Worm (Caenorhabditis elegans) whole organism, midembryonic: Measurements from ENCODE around the gene R05D3.12.
A peak's percentile ranks its signal among the peaks of the same experiment; 100 is the strongest.

ENCODE experiments used
- T22C8.4 ChIP-seq: fragments of 200-800 bp; sonication (Bioruptor generic); IDR thresholded peaks from 2 replicates; pipeline ENCODE4 v1.3.6; 2022; ENCODE audit warnings: missing genetic modification characterization, missing compliant biosample characterization
- cog-1 ChIP-seq: sonication (generic microtip); optimal IDR thresholded peaks from 2 replicates; lab custom pipeline; 2016; ENCODE audit warnings: missing genetic modification characterization, missing compliant biosample characterization
- flt-1 ChIP-seq: fragments of 200-800 bp; sonication (Bioruptor generic); IDR thresholded peaks from 2 replicates; pipeline ENCODE4 v1.3.6; 2022; ENCODE audit warnings: missing genetic modification characterization, missing compliant biosample characterization
- klf-2 ChIP-seq: fragments of 200-800 bp; sonication (Bioruptor generic); conservative IDR thresholded peaks from 2 replicates; pipeline ENCODE4 v1.3.6; 2022; ENCODE audit warnings: missing genetic modification reagents, missing genetic modification characterization, missing compliant biosample characterization
- med-1 ChIP-seq: sonication (generic microtip); optimal IDR thresholded peaks from 2 replicates; lab custom pipeline; 2017; ENCODE audit warnings: missing genetic modification characterization, mild to moderate bottlenecking, missing compliant biosample characterization, antibody characterized with exemption, missing genetic modification reagents; ENCODE audit not compliant: insufficient read depth
- ref-1 ChIP-seq: fragments of 200-800 bp; sonication (Bioruptor generic); conservative IDR thresholded peaks from 2 replicates; pipeline ENCODE4 v1.3.6; 2022; ENCODE audit warnings: missing genetic modification reagents, missing genetic modification characterization, missing compliant biosample characterization
- tab-1 ChIP-seq: fragments of 200-800 bp; sonication (Bioruptor generic); IDR thresholded peaks from 2 replicates; pipeline ENCODE4 v1.3.6; 2022; ENCODE audit warnings: missing genetic modification characterization, missing compliant biosample characterization
- ztf-23 ChIP-seq: fragments of 200-800 bp; sonication (Bioruptor generic); IDR thresholded peaks from 2 replicates; pipeline ENCODE4 v1.3.6; 2022; ENCODE audit warnings: missing genetic modification reagents, missing genetic modification characterization, missing compliant biosample characterization
- ztf-29 ChIP-seq: fragments of 200-800 bp; sonication (Bioruptor generic); IDR thresholded peaks from 2 replicates; pipeline ENCODE4 v1.3.6; 2022; ENCODE audit warnings: missing genetic modification reagents, missing genetic modification characterization, missing compliant biosample characterization

Gene R05D3.12

ce11 chrIII:8394374-8395302 lies 13.9 kb downstream of the R05D3.12 start, which contains the start of gene ZK353.10:
ZK353.10 (minus strand) TSS chrIII:8394424.
- no peak for TF ChIP-seq ztf-23
- TF ChIP-seq T22C8.4 (GFP tag; lab: Robert Waterston, UW): no peak
- TF ChIP-seq ztf-29: no peak
- TF ChIP-seq klf-2 (GFP tag; lab: Robert Waterston, UW): no peak
- no peak for TF ChIP-seq tab-1 (GFP tag; lab: Robert Waterston, UW)

- TF ChIP-seq T22C8.4 (GFP tag; lab: Robert Waterston, UW): no peak
- TF ChIP-seq klf-2 (GFP tag; lab: Robert Waterston, UW): no peak
- no peak for TF ChIP-seq flt-1 (GFP tag; lab: Robert Waterston, UW)
- no peak for TF ChIP-seq ztf-29
- TF ChIP-seq ztf-23: no peak
- no peak for TF ChIP-seq tab-1 (GFP tag; lab: Robert Waterston, UW)
- no peak for TF ChIP-seq med-1 (GFP tag; lab: Kevin White, UChicago)
- TF ChIP-seq ref-1: no peak
- no peak for TF ChIP-seq cog-1
Measured at ce11 chrIII:8395685-8396084, 14.9 kb downstream of the R05D3.12 start, which contains the start of gene ZK353.3. ZK353.3 (plus strand) TSS chrIII:8395985.

ce11 chrIII:8398411-8398810 lies 17.7 kb downstream of the R05D3.12 start, which contains the start of gene ZK353.2:
ZK353.2 (plus strand) TSS chrIII:8398711.
- TF ChIP-seq ztf-29 (no peak), ztf-23 (no peak), T22C8.4 (GFP tag; lab: Robert Waterston, UW) (no peak), ref-1 (no peak), flt-1 (GFP tag; lab: Robert Waterston, UW) (no peak), klf-2 (GFP tag; lab: Robert Waterston, UW) (no peak), med-1 (GFP tag; lab: Kevin White, UChicago) (no peak), cog-1 (no peak), tab-1 (GFP tag; lab: Robert Waterston, UW) (no peak)

ce11 chrIII:8400478-8400877 lies 19.7 kb downstream of the R05D3.12 start:
- TF ChIP-seq T22C8.4 (GFP tag; lab: Robert Waterston, UW): no peak
- TF ChIP-seq ref-1: no peak
- no peak for TF ChIP-seq tab-1 (GFP tag; lab: Robert Waterston, UW)
- no peak for TF ChIP-seq ztf-23
- no peak for TF ChIP-seq cog-1
- TF ChIP-seq klf-2 (GFP tag; lab: Robert Waterston, UW): no peak
- TF ChIP-seq ztf-29: no peak

ce11 chrIII:8401887-8402286 lies 21.1 kb downstream of the R05D3.12 start, which contains the start of gene lap-1:
lap-1 (minus strand) TSS chrIII:8401928.
- no peak for TF ChIP-seq tab-1 (GFP tag; lab: Robert Waterston, UW)
- no peak for TF ChIP-seq flt-1 (GFP tag; lab: Robert Waterston, UW)
- no peak for TF ChIP-seq klf-2 (GFP tag; lab: Robert Waterston, UW)
- TF ChIP-seq cog-1: no peak
- no peak for TF ChIP-seq ztf-23

- TF ChIP-seq klf-2 (GFP tag; lab: Robert Waterston, UW) (no peak), flt-1 (GFP tag; lab: Robert Waterston, UW) (no peak), tab-1 (GFP tag; lab: Robert Waterston, UW) (no peak), ztf-23 (no peak), med-1 (GFP tag; lab: Kevin White, UChicago) (no peak), cog-1 (no peak), ztf-29 (no peak), ref-1 (no peak), T22C8.4 (GFP tag; lab: Robert Waterston, UW) (no peak)
Measured at ce11 chrIII:8402633-8403032, 21.9 kb downstream of the R05D3.12 start.

ce11 chrIII:8403507-8403906 lies 22.8 kb downstream of the R05D3.12 start, which contains the start of gene cutc-1:
cutc-1 (minus strand) TSS chrIII:8403607.
- TF ChIP-seq tab-1 (GFP tag; lab: Robert Waterston, UW): no peak
- no peak for TF ChIP-seq med-1 (GFP tag; lab: Kevin White, UChicago)
- TF ChIP-seq flt-1 (GFP tag; lab: Robert Waterston, UW): no peak
- no peak for TF ChIP-seq ref-1
- TF ChIP-seq T22C8.4 (GFP tag; lab: Robert Waterston, UW): no peak
- no peak for TF ChIP-seq klf-2 (GFP tag; lab: Robert Waterston, UW)
- no peak for TF ChIP-seq ztf-29
- TF ChIP-seq ztf-23: no peak
- TF ChIP-seq cog-1: no peak

- TF ChIP-seq med-1 (GFP tag; lab: Kevin White, UChicago) (no peak), flt-1 (GFP tag; lab: Robert Waterston, UW) (0 out of 2 replicates have a peak, but pooled peaks have one; percentile 17)
Measured at ce11 chrIII:8405449-8405962, 24.8 kb downstream of the R05D3.12 start, which contains the start of the genes ubxn-4 and cyy-1. ubxn-4 (minus strand) TSS chrIII:8405562. cyy-1 (plus strand) TSS chrIII:8405874.

- no peak for TF ChIP-seq ztf-29
- no peak for TF ChIP-seq ztf-23
- TF ChIP-seq ref-1: no peak
- TF ChIP-seq klf-2 (GFP tag; lab: Robert Waterston, UW): no peak
Measured at ce11 chrIII:8409166-8409565, 28.4 kb downstream of the R05D3.12 start, which contains the start of gene ZK353.9. ZK353.9 (plus strand) TSS chrIII:8409496.

- TF ChIP-seq tab-1 (GFP tag; lab: Robert Waterston, UW) (no peak), ztf-29 (no peak), ztf-23 (no peak), ref-1 (no peak), cog-1 (no peak), klf-2 (GFP tag; lab: Robert Waterston, UW) (no peak)
Measured at ce11 chrIII:8410747-8411146, 30.0 kb downstream of the R05D3.12 start.
